Fruit fly (Drosophila melanogaster) whole organism, embryonic: Measurements from ENCODE around the gene Muted.

ENCODE experiments used
- Blimp-1 ChIP-seq: fragments of 200-800 bp; sonication (Bioruptor generic); optimal IDR thresholded peaks from 3 replicates; lab custom pipeline; 2018; ENCODE audit warnings: missing biosample characterization, missing genetic modification characterization, mild to moderate bottlenecking, moderate library complexity, missing genetic modification reagents
- BtbVII ChIP-seq: fragments of 200-800 bp; sonication (Bioruptor generic); optimal IDR thresholded peaks from 3 replicates; lab custom pipeline; 2017; ENCODE audit warnings: missing biosample characterization, mild to moderate bottlenecking, missing genetic modification characterization
- CG10543 ChIP-seq: fragments of 200-800 bp; sonication (Bioruptor generic); optimal IDR thresholded peaks from 3 replicates; lab custom pipeline; 2017; ENCODE audit warnings: missing biosample characterization, mild to moderate bottlenecking, missing genetic modification characterization, moderate library complexity
- CG10565 ChIP-seq: fragments of 200-800 bp; sonication (Bioruptor generic); optimal IDR thresholded peaks from 3 replicates; lab custom pipeline; 2016; ENCODE audit warnings: missing biosample characterization, mild to moderate bottlenecking, missing genetic modification characterization
- CG11504 ChIP-seq: fragments of 200-800 bp; sonication (Bioruptor generic); optimal IDR thresholded peaks from 3 replicates; lab custom pipeline; 2019; ENCODE audit warnings: missing biosample characterization, mild to moderate bottlenecking, missing genetic modification characterization, moderate library complexity
- CG11723 ChIP-seq: fragments of 200-800 bp; sonication (Bioruptor generic); optimal IDR thresholded peaks from 2 replicates; lab custom pipeline; 2017; ENCODE audit warnings: missing biosample characterization, mild to moderate bottlenecking, missing genetic modification characterization
- CG12744 ChIP-seq: fragments of 200-800 bp; sonication (Bioruptor generic); optimal IDR thresholded peaks from 2 replicates; lab custom pipeline; 2016; ENCODE audit warnings: missing biosample characterization, missing genetic modification characterization
- CG13775 ChIP-seq: fragments of 200-800 bp; sonication (Bioruptor generic); optimal IDR thresholded peaks from 3 replicates; lab custom pipeline; 2017; ENCODE audit warnings: missing biosample characterization, mild to moderate bottlenecking, missing genetic modification characterization
- CG14050 ChIP-seq: fragments of 200-800 bp; sonication (Bioruptor generic); IDR thresholded peaks from 3 replicates; pipeline ENCODE4 v1.3.6; 2022; ENCODE audit warnings: missing biosample characterization, missing genetic modification characterization
- CG14965 ChIP-seq: fragments of 200-800 bp; sonication (Bioruptor generic); optimal IDR thresholded peaks from 2 replicates; lab custom pipeline; 2016; ENCODE audit warnings: missing biosample characterization, missing genetic modification characterization, borderline replicate concordance
- CG15696 ChIP-seq: fragments of 200-800 bp; sonication (Bioruptor generic); optimal IDR thresholded peaks from 2 replicates; lab custom pipeline; 2019; ENCODE audit warnings: missing biosample characterization, mild to moderate bottlenecking, missing genetic modification characterization, moderate library complexity
- CG16815 ChIP-seq: fragments of 200-800 bp; sonication (Bioruptor generic); optimal IDR thresholded peaks from 3 replicates; lab custom pipeline; 2017; ENCODE audit warnings: missing biosample characterization, mild to moderate bottlenecking, missing genetic modification characterization
- CG16863 ChIP-seq: fragments of 200-800 bp; sonication (Bioruptor generic); optimal IDR thresholded peaks from 3 replicates; lab custom pipeline; 2016; ENCODE audit warnings: missing biosample characterization, missing genetic modification characterization
- CG18262 ChIP-seq: fragments of 200-800 bp; optimal IDR thresholded peaks from 3 replicates; lab custom pipeline; 2019; ENCODE audit warnings: missing biosample characterization, mild to moderate bottlenecking, missing genetic modification characterization, moderate library complexity
- CG18599 ChIP-seq: fragments of 200-800 bp; sonication (Bioruptor generic); optimal IDR thresholded peaks from 3 replicates; lab custom pipeline; 2017; ENCODE audit warnings: missing biosample characterization, missing genetic modification characterization, mild to moderate bottlenecking, moderate library complexity, missing genetic modification reagents
- CG18764 ChIP-seq: fragments of 200-800 bp; sonication (Bioruptor generic); optimal IDR thresholded peaks from 3 replicates; lab custom pipeline; 2016; ENCODE audit warnings: missing biosample characterization, missing genetic modification characterization
- CG2678 ChIP-seq: fragments of 200-800 bp; sonication (Bioruptor generic); optimal IDR thresholded peaks from 3 replicates; lab custom pipeline; 2019; ENCODE audit warnings: missing biosample characterization, mild to moderate bottlenecking, missing genetic modification characterization, moderate library complexity
- CG31441 ChIP-seq: fragments of 200-800 bp; sonication (Bioruptor generic); IDR thresholded peaks from 2 replicates; pipeline ENCODE4 v1.3.6; 2022; ENCODE audit warnings: missing biosample characterization, missing genetic modification characterization
- CG33557 ChIP-seq: fragments of 200-800 bp; sonication (Bioruptor generic); optimal IDR thresholded peaks from 2 replicates; lab custom pipeline; 2019; ENCODE audit warnings: missing biosample characterization, mild to moderate bottlenecking, missing genetic modification characterization, moderate library complexity
- CG34376 ChIP-seq: fragments of 200-800 bp; sonication (Bioruptor generic); optimal IDR thresholded peaks from 2 replicates; lab custom pipeline; 2018; ENCODE audit warnings: missing biosample characterization, mild to moderate bottlenecking, missing genetic modification characterization
- CG4328 ChIP-seq: fragments of 200-800 bp; sonication (Bioruptor generic); optimal IDR thresholded peaks from 3 replicates; lab custom pipeline; 2017; ENCODE audit warnings: missing biosample characterization, missing genetic modification reagents, missing genetic modification characterization
- CG5180 ChIP-seq: fragments of 200-800 bp; sonication (Bioruptor generic); optimal IDR thresholded peaks from 3 replicates; lab custom pipeline; 2017; ENCODE audit warnings: missing biosample characterization, missing genetic modification characterization, mild to moderate bottlenecking, moderate library complexity, missing genetic modification reagents
- CG6272 ChIP-seq: fragments of 200-800 bp; sonication (Bioruptor generic); IDR thresholded peaks from 2 replicates; pipeline ENCODE4 v1.3.6; 2022; ENCODE audit warnings: missing biosample characterization, missing genetic modification characterization
- CG7839 ChIP-seq: fragments of 200-800 bp; sonication (Bioruptor generic); optimal IDR thresholded peaks from 3 replicates; lab custom pipeline; 2018; ENCODE audit warnings: missing biosample characterization, mild to moderate bottlenecking, missing genetic modification characterization, moderate library complexity
- CG9609 ChIP-seq: fragments of 200-800 bp; sonication (Bioruptor generic); optimal IDR thresholded peaks from 3 replicates; lab custom pipeline; 2016; ENCODE audit warnings: missing biosample characterization, missing genetic modification characterization
- CG9727 ChIP-seq: fragments of 200-800 bp; sonication (Bioruptor generic); optimal IDR thresholded peaks from 3 replicates; lab custom pipeline; 2017; ENCODE audit warnings: missing biosample characterization, mild to moderate bottlenecking, missing genetic modification characterization
- Dbx ChIP-seq: fragments of 200-800 bp; sonication (Bioruptor generic); IDR thresholded peaks from 3 replicates; pipeline ENCODE4 v1.3.6; 2022; ENCODE audit warnings: missing biosample characterization, missing genetic modification characterization
- Deaf1 ChIP-seq: fragments of 200-800 bp; optimal IDR thresholded peaks from 3 replicates; lab custom pipeline; 2019; ENCODE audit warnings: missing biosample characterization, mild to moderate bottlenecking, missing genetic modification characterization, moderate library complexity
- Gsc ChIP-seq: fragments of 200-800 bp; sonication (Bioruptor generic); IDR thresholded peaks from 2 replicates; pipeline ENCODE4 v1.3.6; 2022; ENCODE audit warnings: missing biosample characterization, missing genetic modification characterization
- H15 ChIP-seq: fragments of 200-800 bp; sonication (Bioruptor generic); IDR thresholded peaks from 3 replicates; pipeline ENCODE4 v1.3.6; 2022; ENCODE audit warnings: missing biosample characterization, missing genetic modification characterization
- Hsf ChIP-seq: fragments of 200-800 bp; sonication (Bioruptor generic); optimal IDR thresholded peaks from 3 replicates; lab custom pipeline; 2016; ENCODE audit warnings: missing biosample characterization, missing genetic modification characterization
- Lim3 ChIP-seq: fragments of 200-800 bp; sonication (Bioruptor generic); IDR thresholded peaks from 2 replicates; pipeline ENCODE4 v1.3.6; 2022; ENCODE audit warnings: missing biosample characterization, missing genetic modification characterization
- Taf1 ChIP-seq: fragments of 200-800 bp; sonication (Bioruptor generic); IDR thresholded peaks from 2 replicates; pipeline ENCODE4 v1.3.6; 2022; ENCODE audit warnings: missing biosample characterization, missing genetic modification characterization
- ash1 ChIP-seq: fragments of 200-800 bp; sonication (Bioruptor generic); optimal IDR thresholded peaks from 2 replicates; lab custom pipeline; 2018; ENCODE audit warnings: missing biosample characterization, mild to moderate bottlenecking, missing genetic modification characterization
- bigmax ChIP-seq: fragments of 200-800 bp; sonication (Bioruptor generic); optimal IDR thresholded peaks from 2 replicates; lab custom pipeline; 2018; ENCODE audit warnings: missing biosample characterization, mild to moderate bottlenecking, missing genetic modification characterization
- bowl ChIP-seq: fragments of 200-800 bp; sonication (Bioruptor generic); IDR thresholded peaks from 2 replicates; pipeline ENCODE4 v1.3.6; 2022; ENCODE audit warnings: missing biosample characterization, missing genetic modification characterization
- caup ChIP-seq: fragments of 200-800 bp; sonication (Bioruptor generic); optimal IDR thresholded peaks from 3 replicates; lab custom pipeline; 2017; ENCODE audit warnings: missing biosample characterization, mild to moderate bottlenecking, missing genetic modification characterization, moderate library complexity; ENCODE audit not compliant: severe bottlenecking
- chm ChIP-seq: fragments of 200-800 bp; sonication (Bioruptor generic); IDR thresholded peaks from 2 replicates; pipeline ENCODE4 v1.3.6; 2022; ENCODE audit warnings: missing biosample characterization, missing genetic modification characterization
- croc ChIP-seq: fragments of 200-800 bp; sonication (Bioruptor generic); conservative IDR thresholded peaks from 3 replicates; pipeline ENCODE4 v1.3.6; 2022; ENCODE audit warnings: missing biosample characterization, missing genetic modification characterization
- dimm ChIP-seq: fragments of 200-800 bp; sonication (Bioruptor generic); IDR thresholded peaks from 2 replicates; pipeline ENCODE4 v1.3.6; 2022; ENCODE audit warnings: missing biosample characterization, missing genetic modification characterization
- fu2 ChIP-seq: fragments of 200-800 bp; sonication (Bioruptor generic); optimal IDR thresholded peaks from 2 replicates; lab custom pipeline; 2016; ENCODE audit warnings: missing biosample characterization, missing genetic modification characterization
- gce ChIP-seq: fragments of 200-800 bp; sonication (Bioruptor generic); IDR thresholded peaks from 3 replicates; pipeline ENCODE4 v1.3.6; 2022; ENCODE audit warnings: missing biosample characterization, missing genetic modification characterization
- grn ChIP-seq: fragments of 200-800 bp; sonication (Bioruptor generic); optimal IDR thresholded peaks from 3 replicates; lab custom pipeline; 2017; ENCODE audit warnings: missing biosample characterization, missing genetic modification characterization
- hkb ChIP-seq, 2 experiments: fragments of 200-800 bp in 1 of 2; fragments of >200 bp in 1 of 2; sonication (Bioruptor generic) in 1 of 2; IDR thresholded peaks in 1 of 2; optimal IDR thresholded peaks in 1 of 2; 2 replicates each; pipeline versions ENCODE4 v1.3.6 to Lab custom; 2017 to 2022; ENCODE audit warnings: missing biosample characterization in 1 of 2, missing genetic modification characterization in 1 of 2
- org-1 ChIP-seq: fragments of 200-800 bp; sonication (Bioruptor generic); optimal IDR thresholded peaks from 2 replicates; lab custom pipeline; 2017; ENCODE audit warnings: missing biosample characterization, missing genetic modification characterization
- pfk ChIP-seq: fragments of 200-800 bp; sonication (Bioruptor generic); optimal IDR thresholded peaks from 2 replicates; lab custom pipeline; 2018; ENCODE audit warnings: missing biosample characterization, mild to moderate bottlenecking, missing genetic modification characterization, moderate library complexity
- ranshi ChIP-seq: fragments of 200-800 bp; sonication (Bioruptor generic); IDR thresholded peaks from 2 replicates; pipeline ENCODE4 v1.3.6; 2022; ENCODE audit warnings: missing biosample characterization, missing genetic modification characterization
- ssp ChIP-seq: fragments of 200-800 bp; sonication (Bioruptor generic); IDR thresholded peaks from 2 replicates; pipeline ENCODE4 v1.3.6; 2022; ENCODE audit warnings: missing biosample characterization, missing genetic modification characterization
- twi ChIP-seq: fragments of 200-800 bp; optimal IDR thresholded peaks from 2 replicates; lab custom pipeline; 2019; ENCODE audit warnings: missing biosample characterization, mild to moderate bottlenecking, missing genetic modification characterization, moderate library complexity
- zen ChIP-seq: fragments of 200-800 bp; sonication (Bioruptor generic); optimal IDR thresholded peaks from 3 replicates; lab custom pipeline; 2018; ENCODE audit warnings: missing biosample characterization, mild to moderate bottlenecking, missing genetic modification characterization, moderate library complexity

Gene Muted

dm6 chr3R:22368777-22369214, 6.4 kb downstream of the Muted start (continued):
- TF ChIP-seq CG14050 (peak; percentile 78), ash1 (GFP tag; lab: Kevin White, UChicago) (no peak), Gsc (no peak), CG18262 (tag; lab: Kevin White, UChicago) (peak; percentile 57), fu2 (GFP tag; lab: Kevin White, UChicago) (no peak), hkb (optimal IDR thresholded peaks at IDR 0.05; lab: Kevin White, UChicago) (no peak), hkb (GFP tag; IDR thresholded peaks at IDR 0.05; lab: Robert Waterston, UW) (peak; percentile 70), CG6272 (GFP tag; lab: Robert Waterston, UW) (peak; percentile 44), Hsf (GFP tag; lab: Kevin White, UChicago) (peak; percentile 37), zen (tag; lab: Kevin White, UChicago) (no peak), gce (GFP tag; lab: Robert Waterston, UW) (no peak), ssp (no peak), CG7839 (tag; lab: Kevin White, UChicago) (peak; percentile 80), CG4328 (GFP tag; lab: Kevin White, UChicago) (peak; percentile 46), Lim3 (peak; percentile 31; the same call in 1 of the 2 replicates), Deaf1 (tag; lab: Kevin White, UChicago) (peak; percentile 54), Dbx (GFP tag; lab: Robert Waterston, UW) (peak; percentile 82), grn (GFP tag; lab: Kevin White, UChicago) (no peak), CG5180 (GFP tag; lab: Kevin White, UChicago) (peak; percentile 25), CG31441 (no peak; the same call in 1 of the 2 replicates), Taf1 (peak; percentile 60), ranshi (peak; percentile 81; the same call in 1 of the 2 replicates), CG15696 (tag; lab: Kevin White, UChicago) (peak; percentile 29), croc (GFP tag; lab: Robert Waterston, UW) (peak; percentile 28; the same call in 2 of the 3 replicates), org-1 (GFP tag; lab: Kevin White, UChicago) (peak; percentile 61), CG14965 (no peak), CG12744 (GFP tag; lab: Kevin White, UChicago) (no peak), twi (no peak), CG9727 (peak; percentile 74), CG11723 (GFP tag; lab: Kevin White, UChicago) (no peak), CG2678 (tag; lab: Kevin White, UChicago) (peak; percentile 79), CG34376 (GFP tag; lab: Kevin White, UChicago) (no peak), BtbVII (GFP tag; lab: Kevin White, UChicago) (peak; percentile 72), chm (GFP tag; lab: Robert Waterston, UW) (peak; percentile 77), CG11504 (tag; lab: Kevin White, UChicago) (peak; percentile 68), CG10565 (GFP tag; lab: Kevin White, UChicago) (no peak), Blimp-1 (GFP tag; lab: Kevin White, UChicago) (no peak), CG13775 (GFP tag; lab: Kevin White, UChicago) (peak; percentile 64), CG9609 (no peak), caup (GFP tag; lab: Kevin White, UChicago) (peak; percentile 66), dimm (GFP tag; lab: Robert Waterston, UW) (peak; percentile 29; the same call in 1 of the 2 replicates), pfk (no peak), H15 (GFP tag; lab: Robert Waterston, UW) (peak; percentile 29; the same call in 1 of the 3 replicates), CG33557 (GFP tag; lab: Kevin White, UChicago) (no peak), CG16863 (GFP tag; lab: Kevin White, UChicago) (no peak), bigmax (GFP tag; lab: Kevin White, UChicago) (no peak), bowl (peak; percentile 45; the same call in 1 of the 2 replicates), CG16815 (GFP tag; lab: Kevin White, UChicago) (peak; percentile 47), CG18764 (GFP tag; lab: Kevin White, UChicago) (peak; percentile 5), CG18599 (peak; percentile 87), CG10543 (GFP tag; lab: Kevin White, UChicago) (peak; percentile 61)
